Worm (Caenorhabditis elegans): Measurements from ENCODE around the gene chw-1.

DNA sequence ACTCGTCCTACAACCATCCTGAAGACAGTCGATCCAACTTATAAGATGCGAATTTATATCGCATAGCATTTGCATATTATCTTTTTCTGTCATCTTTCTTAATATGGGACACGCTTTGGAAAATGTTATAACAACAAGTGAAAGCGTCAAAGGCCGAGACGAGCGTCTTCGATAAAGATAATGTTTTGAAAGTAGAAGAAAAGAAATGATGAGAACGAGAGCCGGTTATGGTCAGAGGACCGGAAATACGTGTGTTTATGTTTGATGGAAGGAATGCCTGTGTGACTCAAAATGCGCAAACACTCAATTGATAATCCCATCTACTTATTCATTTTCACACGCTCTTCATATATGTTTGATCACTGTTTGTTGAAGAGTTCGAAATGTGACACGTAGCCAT, 40.9 kb downstream of the chw-1 start, which contains the start of gene C35A5.11:
- TF ChIP-seq ceh-82 (tag; optimal IDR thresholded peaks at IDR 0.05) (no peak), zag-1 (tag; optimal IDR thresholded peaks at IDR 0.05) (no peak), fos-1 (tag; optimal IDR thresholded peaks at IDR 0.05) (no peak), unc-39 (tag; optimal IDR thresholded peaks at IDR 0.05) (no peak), skn-1 (tag; optimal IDR thresholded peaks at IDR 0.05) (no peak), lsy-2 (tag; optimal IDR thresholded peaks at IDR 0.05) (no peak), mdl-1 (tag; optimal IDR thresholded peaks at IDR 0.05) (no peak), ama-1 (optimal IDR thresholded peaks at IDR 0.05) (no peak), nhr-25 (tag; optimal IDR thresholded peaks at IDR 0.05) (no peak), lin-39 (tag; optimal IDR thresholded peaks at IDR 0.05) (no peak)

All from whole organism, L2 larva.